Worm (Caenorhabditis elegans) whole organism, young adult: ENCODE measurements around the gene C15H11.11.

Experiments used
- F49E8.2 ChIP-seq: sonication (generic microtip); optimal IDR thresholded peaks from 3 replicates; lab custom pipeline; 2017; ENCODE audit warnings: missing genetic modification characterization, mild to moderate bottlenecking, missing compliant biosample characterization, antibody characterized with exemption, moderate library complexity; ENCODE audit not compliant: insufficient read depth
- K11D2.4 ChIP-seq: fragments of 200-800 bp; sonication (Bioruptor generic); IDR thresholded peaks from 2 replicates; pipeline ENCODE4 v1.3.6; 2022; ENCODE audit warnings: missing genetic modification reagents, missing genetic modification characterization, missing compliant biosample characterization
- Y53F4B.3 ChIP-seq: fragments of 200-800 bp; sonication (Bioruptor generic); IDR thresholded peaks from 2 replicates; pipeline ENCODE4 v1.3.6; 2022; ENCODE audit warnings: missing genetic modification reagents, missing genetic modification characterization, missing compliant biosample characterization
- Y95B8A.8 ChIP-seq: fragments of 200-800 bp; sonication (Bioruptor generic); IDR thresholded peaks from 2 replicates; pipeline ENCODE4 v1.3.6; 2022; ENCODE audit warnings: missing genetic modification reagents, missing genetic modification characterization, missing compliant biosample characterization
- akir-1 ChIP-seq: fragments of 200-800 bp; sonication (Bioruptor generic); optimal IDR thresholded peaks from 2 replicates; lab custom pipeline; 2018; ENCODE audit warnings: mild to moderate bottlenecking, missing genetic modification characterization, moderate library complexity, missing compliant biosample characterization
- ama-1 ChIP-seq, 3 experiments: fragments of 150-350 bp in 1 of 3; sonication (generic microtip) in 2 of 3; optimal IDR thresholded peaks; 2 replicates each; lab custom pipeline; 2014 to 2018; ENCODE audit warnings: missing biosample characterization in 2 of 3, missing genetic modification characterization in 2 of 3, missing genetic modification reagents in 2 of 3
- aptf-2 ChIP-seq: fragments of 200-800 bp; sonication (Bioruptor generic); conservative IDR thresholded peaks from 2 replicates; pipeline ENCODE4 v1.3.6; 2022; ENCODE audit warnings: missing genetic modification reagents, missing genetic modification characterization, missing compliant biosample characterization
- athp-1 ChIP-seq: sonication (generic microtip); optimal IDR thresholded peaks from 2 replicates; lab custom pipeline; 2017; ENCODE audit warnings: mild to moderate bottlenecking, missing genetic modification characterization, missing compliant biosample characterization
- attf-3 ChIP-seq: fragments of 200-800 bp; sonication (Bioruptor generic); conservative IDR thresholded peaks from 2 replicates; pipeline ENCODE4 v1.3.6; 2022; ENCODE audit warnings: missing genetic modification reagents, missing genetic modification characterization, missing compliant biosample characterization
- attf-5 ChIP-seq: fragments of 200-800 bp; sonication (Bioruptor generic); optimal IDR thresholded peaks from 2 replicates; lab custom pipeline; 2018; ENCODE audit warnings: mild to moderate bottlenecking, missing genetic modification characterization, missing compliant biosample characterization
- bed-2 ChIP-seq: fragments of 200-800 bp; sonication (Bioruptor generic); IDR thresholded peaks from 2 replicates; pipeline ENCODE4 v1.3.6; 2022; ENCODE audit warnings: missing genetic modification reagents, missing genetic modification characterization, missing compliant biosample characterization
- ceh-100 ChIP-seq: fragments of 200-800 bp; sonication (Bioruptor generic); IDR thresholded peaks from 2 replicates; pipeline ENCODE4 v1.3.6; 2022; ENCODE audit warnings: missing genetic modification reagents, missing genetic modification characterization, missing compliant biosample characterization
- die-1 ChIP-seq: sonication (generic microtip); optimal IDR thresholded peaks from 2 replicates; lab custom pipeline; 2016; ENCODE audit warnings: missing genotype, mild to moderate bottlenecking, missing genetic modification characterization, missing compliant biosample characterization
- dox-1 ChIP-seq: fragments of 200-800 bp; sonication (Bioruptor generic); IDR thresholded peaks from 2 replicates; pipeline ENCODE4 v1.3.6; 2022; ENCODE audit warnings: missing genetic modification reagents, missing genetic modification characterization, missing compliant biosample characterization
- efl-1 ChIP-seq: fragments of 150-350 bp; optimal IDR thresholded peaks from 2 replicates; lab custom pipeline; 2014; ENCODE audit warnings: missing biosample characterization, missing genetic modification reagents, missing genetic modification characterization
- egl-18 ChIP-seq: fragments of 200-800 bp; sonication (Bioruptor generic); IDR thresholded peaks from 2 replicates; pipeline ENCODE4 v1.3.6; 2022; ENCODE audit warnings: missing genetic modification reagents, missing genetic modification characterization, missing compliant biosample characterization
- egrh-3 ChIP-seq: fragments of 200-800 bp; sonication (Bioruptor generic); IDR thresholded peaks from 2 replicates; pipeline ENCODE4 v1.3.6; 2022; ENCODE audit warnings: missing genetic modification reagents, missing genetic modification characterization, missing compliant biosample characterization
- hrde-1 ChIP-seq: sonication (generic microtip); optimal IDR thresholded peaks from 2 replicates; lab custom pipeline; 2016; ENCODE audit warnings: missing genetic modification characterization, mild to moderate bottlenecking, missing compliant biosample characterization, moderate library complexity, missing genotype, missing genetic modification reagents, borderline replicate concordance
- madf-3 ChIP-seq: fragments of 200-800 bp; sonication (Bioruptor generic); IDR thresholded peaks from 2 replicates; pipeline ENCODE4 v1.3.6; 2022; ENCODE audit warnings: missing genetic modification reagents, missing genetic modification characterization, missing compliant biosample characterization
- rpc-1 ChIP-seq, 2 experiments: fragments of 150-350 bp in 1 of 2; sonication (generic microtip) in 1 of 2; optimal IDR thresholded peaks; 2 replicates each; lab custom pipeline; 2014 to 2018; ENCODE audit warnings: missing biosample characterization in 1 of 2, missing genetic modification characterization in 1 of 2, missing genetic modification reagents in 1 of 2, missing genotype in 1 of 2
- sea-2 ChIP-seq: fragments of 200-800 bp; sonication (Bioruptor generic); IDR thresholded peaks from 2 replicates; pipeline ENCODE4 v1.3.6; 2022; ENCODE audit warnings: missing genetic modification characterization, missing compliant biosample characterization
- snpc-1.3 ChIP-seq: sonication (generic microtip); optimal IDR thresholded peaks from 2 replicates; lab custom pipeline; 2017; ENCODE audit warnings: missing genetic modification characterization, mild to moderate bottlenecking, missing compliant biosample characterization, antibody characterized with exemption, moderate library complexity, missing genotype, missing genetic modification reagents; ENCODE audit not compliant: insufficient read depth
- snpc-3.4 ChIP-seq: sonication (generic microtip); optimal IDR thresholded peaks from 2 replicates; lab custom pipeline; 2017; ENCODE audit warnings: missing genetic modification characterization, mild to moderate bottlenecking, missing compliant biosample characterization, antibody characterized with exemption, moderate library complexity, missing genotype, missing genetic modification reagents
- snpc-4 ChIP-seq, 5 experiments: fragments of 150-350 bp in 1 of 5; sonication (generic microtip) in 4 of 5; optimal IDR thresholded peaks; 2 replicates each; lab custom pipeline; 2014 to 2018; ENCODE audit warnings: missing genetic modification characterization in 5 of 5, missing biosample characterization in 3 of 5, antibody characterized with exemption in 2 of 5, mild to moderate bottlenecking in 2 of 5, missing compliant biosample characterization in 2 of 5, missing genotype in 2 of 5, moderate library complexity in 2 of 5, missing genetic modification reagents in 1 of 5
- zfh-2 ChIP-seq: fragments of 200-800 bp; sonication (Bioruptor generic); conservative IDR thresholded peaks from 2 replicates; pipeline ENCODE4 v1.3.6; 2022; ENCODE audit warnings: missing genetic modification reagents, missing genetic modification characterization, missing compliant biosample characterization
- zim-3 ChIP-seq: sonication (generic microtip); optimal IDR thresholded peaks from 2 replicates; lab custom pipeline; 2017; ENCODE audit warnings: mild to moderate bottlenecking, missing genetic modification characterization, moderate library complexity, missing compliant biosample characterization
- ztf-22 ChIP-seq: fragments of 200-800 bp; sonication (Bioruptor generic); optimal IDR thresholded peaks from 2 replicates; lab custom pipeline; 2018; ENCODE audit warnings: mild to moderate bottlenecking, missing genetic modification characterization, moderate library complexity, missing compliant biosample characterization
- ztf-25 ChIP-seq: fragments of 200-800 bp; sonication (Bioruptor generic); IDR thresholded peaks from 2 replicates; pipeline ENCODE4 v1.3.6; 2022; ENCODE audit warnings: missing genetic modification reagents, missing genetic modification characterization, missing compliant biosample characterization

C15H11.11 gene

ce11 chrV:14436195-14436594, 20.9 kb downstream of the C15H11.11 start:
- TF ChIP-seq egl-18 (GFP tag; lab: Robert Waterston, UW): no peak
- no peak for TF ChIP-seq zim-3 (tag; lab: Kevin White, UChicago)
- TF ChIP-seq attf-5 (GFP tag; lab: Kevin White, UChicago): no peak
- no peak for TF ChIP-seq ztf-25 (GFP tag; lab: Robert Waterston, UW)
- TF ChIP-seq snpc-3.4 (tag; lab: Kevin White, UChicago): no peak
- TF ChIP-seq athp-1 (tag; lab: Kevin White, UChicago): no peak
- TF ChIP-seq, all 124 proteins: peak for 0

DNA sequence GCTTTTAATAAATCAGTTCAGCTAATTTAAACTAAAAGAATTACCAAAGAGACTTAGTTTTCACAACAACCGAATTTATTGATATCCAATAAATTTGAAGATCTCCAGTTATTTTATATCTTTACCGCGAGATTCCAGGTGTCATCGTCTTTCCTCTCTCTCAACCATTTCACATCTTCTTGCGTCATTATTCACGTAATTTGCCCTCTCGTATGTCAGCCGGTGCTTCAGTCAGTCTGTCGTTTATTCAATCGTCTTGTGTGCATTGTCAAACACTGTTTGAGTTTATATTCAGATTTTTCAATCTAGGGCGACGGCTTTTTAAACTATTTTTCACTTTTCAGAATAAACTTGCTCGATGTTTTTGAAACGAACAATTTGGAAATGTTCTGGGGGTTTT, 22.1 kb downstream of the C15H11.11 start:
- TF ChIP-seq hrde-1 (tag; lab: Kevin White, UChicago): no peak

ce11 chrV:14438099-14438739, 22.9 kb downstream of the C15H11.11 start:
- TF ChIP-seq aptf-2 (no peak), efl-1 (GFP tag; lab: Kevin White, UChicago) (no peak), K11D2.4 (GFP tag; lab: Robert Waterston, UW) (no peak), egrh-3 (GFP tag; lab: Robert Waterston, UW) (no peak), dox-1 (GFP tag; lab: Robert Waterston, UW) (no peak), ama-1 (optimal IDR thresholded peaks at IDR 0.05; lab: Kevin White, UChicago) (no peak), ama-1 (GFP tag; optimal IDR thresholded peaks at IDR 0.05; lab: Kevin White, UChicago) (no peak), attf-3 (GFP tag; lab: Robert Waterston, UW) (no peak), akir-1 (no peak), rpc-1 (optimal IDR thresholded peaks at IDR 0.05; lab: Kevin White, UChicago) (no peak), rpc-1 (tag; optimal IDR thresholded peaks at IDR 0.05; lab: Kevin White, UChicago) (no peak)

DNA sequence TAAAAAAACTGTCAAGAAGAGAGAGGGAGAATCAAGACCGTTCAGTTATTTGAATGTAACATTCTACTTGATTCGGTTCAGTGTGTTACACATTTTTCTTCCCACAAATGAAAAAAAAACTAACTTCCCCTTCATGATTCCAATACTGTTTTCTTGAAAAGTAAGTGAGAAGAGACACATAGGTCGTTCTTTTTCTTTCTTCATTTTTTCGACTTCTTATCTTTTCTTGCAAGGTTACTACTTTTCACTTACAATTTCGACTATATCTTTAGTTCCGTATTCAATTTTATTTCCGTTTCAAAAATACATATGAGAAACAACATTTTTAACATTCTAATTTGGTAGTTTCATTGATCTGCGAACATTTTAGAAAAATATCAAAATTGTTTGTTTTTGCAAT, 23.9 kb downstream of the C15H11.11 start:
- no peak for TF ChIP-seq sea-2 (GFP tag; lab: Robert Waterston, UW)
- no peak for TF ChIP-seq attf-3 (GFP tag; lab: Robert Waterston, UW)

ce11 chrV:14440841-14441240, 25.5 kb downstream of the C15H11.11 start, which contains the start of gene F23B12.4:
Gene F23B12.4, plus strand, starts transcription at chrV:14441141.
- TF ChIP-seq Y95B8A.8 (no peak), hrde-1 (tag; lab: Kevin White, UChicago) (no peak), snpc-4 (GFP tag; optimal IDR thresholded peaks at IDR 0.05; lab: Kevin White, UChicago) (no peak), snpc-4 (tag; optimal IDR thresholded peaks at IDR 0.05; lab: Kevin White, UChicago) (no peak), die-1 (tag; lab: Kevin White, UChicago) (no peak), ztf-22 (no peak), madf-3 (GFP tag; lab: Robert Waterston, UW) (no peak), Y53F4B.3 (GFP tag; lab: Robert Waterston, UW) (no peak), bed-2 (GFP tag; lab: Robert Waterston, UW) (no peak), snpc-1.3 (tag; lab: Kevin White, UChicago) (no peak), F49E8.2 (no peak), egl-18 (GFP tag; lab: Robert Waterston, UW) (no peak), dox-1 (GFP tag; lab: Robert Waterston, UW) (no peak)

DNA sequence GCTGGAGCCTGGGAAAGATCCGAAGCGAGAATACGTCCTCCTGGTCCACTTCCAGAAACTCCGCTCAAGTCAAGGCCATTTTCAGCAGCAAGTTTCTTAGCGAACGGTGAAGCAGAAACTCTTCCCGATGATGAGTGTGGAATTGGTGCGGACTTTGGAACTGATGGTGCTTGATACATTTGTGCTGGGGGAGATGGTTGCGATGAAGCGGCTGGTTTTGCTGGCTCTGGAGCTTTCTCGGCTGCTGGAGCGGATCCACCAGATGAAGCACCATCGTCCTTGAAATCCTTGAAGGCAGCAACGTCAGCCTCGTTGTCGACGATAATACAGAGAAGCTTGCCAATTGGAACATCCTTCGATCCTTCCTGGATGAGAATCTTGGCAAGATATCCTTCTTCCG, 31.2 kb downstream of the C15H11.11 start:
- TF ChIP-seq ceh-100 (GFP tag; lab: Robert Waterston, UW) (no peak), zfh-2 (GFP tag; lab: Robert Waterston, UW) (peak; percentile 56; the same call in 1 of the 2 replicates)
